Worm (Caenorhabditis elegans): ENCODE data around the gene irld-14.
A peak's percentile ranks its signal among the peaks of the same experiment; 100 is the strongest.

The irld-14 gene

DNA sequence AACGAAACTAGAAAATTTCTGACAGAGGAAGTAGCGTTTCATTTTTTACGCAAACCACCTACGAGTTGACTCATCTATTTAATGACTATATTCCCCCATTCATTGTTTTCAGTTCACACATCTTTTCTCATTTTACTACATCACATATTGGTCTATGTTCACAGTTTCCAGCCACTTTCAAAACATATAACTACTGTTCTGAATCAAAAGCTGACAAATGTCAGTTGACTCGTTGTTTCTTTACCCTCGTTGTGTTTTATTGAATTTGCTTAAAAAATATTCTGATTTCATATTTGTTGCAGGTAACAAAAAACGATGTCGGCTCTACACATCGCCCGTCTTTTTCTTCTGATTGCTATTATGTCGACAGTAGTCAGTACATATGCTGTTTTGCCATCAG, 25.2 kb upstream of the irld-14 start, which contains the start of gene nlp-59:
TSS of gene nlp-59 (plus strand) at position 301 of the 400 bp plus-strand sequence.
- no peak for TF ChIP-seq lin-29 (GFP tag; IDR thresholded peaks at IDR 0.05)
- no peak for TF ChIP-seq jun-1 (tag; optimal IDR thresholded peaks at IDR 0.05)
- no peak for TF ChIP-seq F44E2.7 (GFP tag; IDR thresholded peaks at IDR 0.05)
- TF ChIP-seq nhr-111 (GFP tag; optimal IDR thresholded peaks at IDR 0.05), result no peak

DNA sequence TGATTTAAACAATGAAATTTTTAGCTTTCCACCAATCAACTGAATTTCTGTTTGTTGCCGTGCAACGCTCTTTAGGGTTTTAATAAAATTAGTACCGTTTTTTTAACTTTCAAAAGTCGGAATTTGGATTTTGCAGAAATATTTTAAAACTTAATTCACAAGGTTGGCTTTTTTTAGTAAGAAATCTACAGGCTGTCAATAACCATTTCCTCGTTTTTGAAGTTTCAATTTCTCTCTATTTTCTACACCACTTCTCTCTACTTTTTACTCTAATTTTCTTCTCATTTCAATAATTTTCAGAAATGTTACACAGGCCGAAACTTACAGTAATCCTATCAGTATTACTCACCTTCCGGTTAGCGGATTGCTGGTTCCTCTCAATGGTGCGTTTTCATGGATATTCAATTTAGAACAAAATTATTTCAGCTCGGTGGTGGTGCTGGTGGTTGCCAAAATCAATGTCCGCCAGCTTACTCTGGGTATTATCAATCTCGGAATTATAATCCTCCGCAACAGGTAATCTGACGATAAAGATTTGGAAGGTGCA, 18.1 kb upstream of the irld-14 start, which contains the start of the genes grd-12 and F02D8.1:
TSS of gene grd-12 (plus strand) at position 301 of the 547 bp plus-strand sequence.
TSS of gene F02D8.1 (minus strand) at position 497 of the 547 bp plus-strand sequence.
- no peak for TF ChIP-seq nhr-28 (tag; optimal IDR thresholded peaks at IDR 0.05)
- TF ChIP-seq vab-7 (GFP tag; IDR thresholded peaks at IDR 0.05), result no peak
- no peak for TF ChIP-seq daf-8 (GFP tag; IDR thresholded peaks at IDR 0.05)
- no peak for TF ChIP-seq zag-1 (tag; optimal IDR thresholded peaks at IDR 0.05)
- no peak for TF ChIP-seq hmg-1.1 (GFP tag; IDR thresholded peaks at IDR 0.05)
- no peak for TF ChIP-seq madf-5 (GFP tag; IDR thresholded peaks at IDR 0.05)
- no peak for TF ChIP-seq unc-62 (GFP tag; optimal IDR thresholded peaks at IDR 0.05 in 1 of 2)
- no peak for TF ChIP-seq unc-62 (tag; optimal IDR thresholded peaks at IDR 0.05)
- TF ChIP-seq ceh-20 (GFP tag; IDR thresholded peaks at IDR 0.05), result no peak
- no peak for TF ChIP-seq unc-39 (tag; optimal IDR thresholded peaks at IDR 0.05)
- TF ChIP-seq dmd-9 (GFP tag; IDR thresholded peaks at IDR 0.05), result no peak

DNA sequence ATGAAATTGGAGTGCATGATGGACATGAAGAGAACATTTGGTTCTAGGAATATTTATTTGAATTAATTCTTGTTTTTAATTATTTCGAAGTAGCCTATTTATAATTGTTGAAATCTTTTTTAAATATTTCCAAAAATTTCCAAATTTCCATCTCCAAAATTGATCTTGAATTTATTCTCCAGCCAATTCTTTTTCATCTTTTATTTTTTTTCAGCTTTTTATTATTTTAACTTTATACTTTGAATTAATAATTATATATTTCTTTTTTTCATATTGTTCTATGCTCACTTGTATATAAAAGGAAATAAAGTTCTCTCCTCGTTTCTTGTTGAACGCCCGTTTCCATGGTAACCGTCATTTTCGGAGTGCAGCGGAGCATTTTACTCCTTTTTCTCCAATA, 16.4 kb upstream of the irld-14 start, which contains the start of gene xbx-1:
TSS of gene xbx-1 (plus strand) at position 301 of the 400 bp plus-strand sequence.
- no peak for TF ChIP-seq egl-43 (GFP tag; IDR thresholded peaks at IDR 0.05)
- no peak for TF ChIP-seq dmd-6 (GFP tag; IDR thresholded peaks at IDR 0.05)
- no peak for TF ChIP-seq unc-39 (tag; optimal IDR thresholded peaks at IDR 0.05)
- no peak for TF ChIP-seq lin-1 (GFP tag; IDR thresholded peaks at IDR 0.05)
- TF ChIP-seq F49E8.2 (tag; optimal IDR thresholded peaks at IDR 0.05; ENCODE audit: borderline replicate concordance), result no peak
- no peak for TF ChIP-seq nhr-25 (tag; optimal IDR thresholded peaks at IDR 0.05; ENCODE audit: borderline replicate concordance, insufficient read depth)
- no peak for TF ChIP-seq snpc-1.2 (GFP tag; IDR thresholded peaks at IDR 0.05)
- no peak for TF ChIP-seq F10B5.3 (tag; optimal IDR thresholded peaks at IDR 0.05)
- TF ChIP-seq dmd-8 (GFP tag; IDR thresholded peaks at IDR 0.05), result no peak
- no peak for TF ChIP-seq arid-1 (GFP tag; conservative IDR thresholded peaks at IDR 0.05)
- no peak for TF ChIP-seq unc-62 (GFP tag; optimal IDR thresholded peaks at IDR 0.05 in 1 of 2)
- TF ChIP-seq unc-62 (tag; optimal IDR thresholded peaks at IDR 0.05), result no peak
- TF ChIP-seq nhr-6 (tag; optimal IDR thresholded peaks at IDR 0.05), result no peak
- no peak for TF ChIP-seq lin-15B (tag; optimal IDR thresholded peaks at IDR 0.05)
- TF ChIP-seq zip-11 (GFP tag; IDR thresholded peaks at IDR 0.05), result no peak
- no peak for TF ChIP-seq spr-1 (tag; optimal IDR thresholded peaks at IDR 0.05)
- TF ChIP-seq zip-2 (tag; optimal IDR thresholded peaks at IDR 0.05), result no peak
- TF ChIP-seq F37D6.2 (tag; optimal IDR thresholded peaks at IDR 0.05), result no peak

- TF ChIP-seq daf-8 (GFP tag; IDR thresholded peaks at IDR 0.05) (no peak), unc-62 (GFP tag; optimal IDR thresholded peaks at IDR 0.05 in 1 of 2) (peak in 1 of 2 experiments; percentile 26), unc-62 (tag; optimal IDR thresholded peaks at IDR 0.05) (no peak)
Observed at ce11 chrV:14984593-14984992, 11.7 kb upstream of the irld-14 start, which contains the start of gene F02D8.4. Gene F02D8.4, plus strand, starts transcription at chrV:14984893.

ce11 chrV:14990843-14991242, 5.5 kb upstream of the irld-14 start, which contains the start of the genes cdt-2 and T01C3.2:
Gene cdt-2, minus strand, starts transcription at chrV:14991126.
Gene T01C3.2, plus strand, starts transcription at chrV:14991168.
- TF ChIP-seq ceh-62 (tag; optimal IDR thresholded peaks at IDR 0.05) (no peak), Y48G9A.11 (GFP tag; IDR thresholded peaks at IDR 0.05) (peak; percentile 93), spr-1 (tag; optimal IDR thresholded peaks at IDR 0.05) (no peak), dpl-1 (GFP tag; optimal IDR thresholded peaks at IDR 0.05) (peak; percentile 83), unc-62 (GFP tag; optimal IDR thresholded peaks at IDR 0.05 in 1 of 2) (no peak), unc-62 (tag; optimal IDR thresholded peaks at IDR 0.05) (no peak), zip-11 (GFP tag; IDR thresholded peaks at IDR 0.05) (no peak), ceh-32 (tag; optimal IDR thresholded peaks at IDR 0.05; ENCODE audit: poor library complexity) (no peak), ceh-20 (GFP tag; IDR thresholded peaks at IDR 0.05) (no peak), fkh-10 (GFP tag; optimal IDR thresholded peaks at IDR 0.05) (no peak), egl-43 (GFP tag; IDR thresholded peaks at IDR 0.05) (no peak), hif-1 (tag; optimal IDR thresholded peaks at IDR 0.05) (no peak), T20F7.1 (GFP tag; optimal IDR thresholded peaks at IDR 0.05) (peak; percentile 95), lin-13 (GFP tag; optimal IDR thresholded peaks at IDR 0.05) (no peak), daf-16 (GFP tag; optimal IDR thresholded peaks at IDR 0.05) (no peak), daf-16 (tag; optimal IDR thresholded peaks at IDR 0.05) (peak; percentile 32), nhr-6 (tag; optimal IDR thresholded peaks at IDR 0.05) (no peak), lir-3 (tag; optimal IDR thresholded peaks at IDR 0.05) (no peak), hlh-11 (tag; optimal IDR thresholded peaks at IDR 0.05) (no peak), lin-29 (GFP tag; IDR thresholded peaks at IDR 0.05) (no peak), lsy-2 (tag; optimal IDR thresholded peaks at IDR 0.05) (peak in 1 of 2 experiments; percentile 58)

Data from whole organism, L4 larva.